In the genomic region with DNA sequence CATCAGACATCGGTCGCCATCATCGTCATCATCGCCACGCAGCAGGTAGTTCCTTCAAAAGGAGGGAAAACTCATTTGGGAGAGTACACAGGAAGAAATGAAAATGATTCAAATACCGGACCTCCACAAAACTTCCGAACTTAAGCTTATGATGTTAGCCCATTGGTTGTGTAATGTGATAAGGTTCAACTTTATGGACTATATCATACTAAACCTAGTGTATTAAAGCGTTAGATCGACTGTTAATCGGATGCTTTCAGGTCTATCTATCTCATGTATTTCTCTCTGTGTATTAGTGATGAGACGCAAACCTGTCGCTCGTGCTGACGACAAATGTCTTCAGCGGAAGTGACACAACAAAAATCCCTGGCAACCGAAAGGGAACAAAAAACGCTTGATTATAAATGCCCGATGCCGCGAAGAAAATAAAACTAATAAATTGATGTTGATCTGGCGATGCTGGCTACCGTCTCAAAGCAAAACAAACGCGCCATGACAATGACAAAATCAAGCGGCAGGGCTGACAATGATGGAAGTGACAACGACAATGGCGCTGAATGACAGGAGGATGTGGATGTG, we compare ENCODE assay signal across 4 fruit fly cellular contexts.
TF ChIP-seq lines count a peak whose summit lies in the region.

No protein-coding gene starts in this region.

- TF ChIP-seq CTCF in whole organism, embryonic (GFP tag; optimal IDR thresholded peaks at IDR 0.05; lab: Kevin White, UChicago) = no peak

TF ChIP-seq in whole organism, embryonic, 481 proteins besides CTCF, POLR2A, EP300 and RAD21 (continues in another document):
- TF ChIP-seq CG3838 (GFP tag; optimal IDR thresholded peaks at IDR 0.05; lab: Kevin White, UChicago) (peak; percentile 46), CG14860 (GFP tag; IDR thresholded peaks at IDR 0.05; lab: Robert Waterston, UW; ENCODE audit: partially characterized antibody) (no peak), phol (tag; optimal IDR thresholded peaks at IDR 0.05; lab: Kevin White, UChicago) (peak; percentile 89), CG13424 (tag; optimal IDR thresholded peaks at IDR 0.05; lab: Kevin White, UChicago) (peak; percentile 63), cg (GFP tag; optimal IDR thresholded peaks at IDR 0.05; lab: Kevin White, UChicago) (no peak), NC2α (GFP tag; optimal IDR thresholded peaks at IDR 0.05; lab: Kevin White, UChicago) (peak; percentile 74), bab2 (GFP tag; optimal IDR thresholded peaks at IDR 0.05; lab: Kevin White, UChicago) (peak; percentile 78), CG7987 (GFP tag; optimal IDR thresholded peaks at IDR 0.05; lab: Kevin White, UChicago) (no peak), Hr3 (GFP tag; optimal IDR thresholded peaks at IDR 0.05; lab: Kevin White, UChicago) (peak; percentile 65), danr (GFP tag; IDR thresholded peaks at IDR 0.05; lab: Robert Waterston, UW) (peak; percentile 30; the same call in 1 of the 2 replicates), pum (GFP tag; optimal IDR thresholded peaks at IDR 0.05; lab: Kevin White, UChicago) (peak; percentile 79), CG31224 (GFP tag; IDR thresholded peaks at IDR 0.05; lab: Robert Waterston, UW) (no peak), CG14050 (GFP tag; IDR thresholded peaks at IDR 0.05; lab: Robert Waterston, UW) (peak; percentile 12; the same call in 1 of the 3 replicates), CG3065 (GFP tag; optimal IDR thresholded peaks at IDR 0.05; lab: Kevin White, UChicago) (peak; percentile 39), ewg (GFP tag; optimal IDR thresholded peaks at IDR 0.05; lab: Kevin White, UChicago) (peak; percentile 54), CG17612 (GFP tag; IDR thresholded peaks at IDR 0.05; lab: Robert Waterston, UW) (no peak), Lpt (GFP tag; optimal IDR thresholded peaks at IDR 0.05; lab: Kevin White, UChicago) (no peak), CG15696 (tag; optimal IDR thresholded peaks at IDR 0.05; lab: Kevin White, UChicago) (peak; percentile 96), hkb (optimal IDR thresholded peaks at IDR 0.05; lab: Kevin White, UChicago) (no peak), hkb (GFP tag; IDR thresholded peaks at IDR 0.05; lab: Robert Waterston, UW) (peak; percentile 70)

TF ChIP-seq in whole organism, prepupa, 60 proteins besides CTCF, POLR2A, EP300 and RAD21 (continues in another document):
- peak; percentile 47 for TF ChIP-seq CG15336 (GFP tag; IDR thresholded peaks at IDR 0.05; lab: Robert Waterston, UW)
- TF ChIP-seq CG8319 (GFP tag; optimal IDR thresholded peaks at IDR 0.05; lab: Kevin White, UChicago) = no peak
- peak; percentile 52 for TF ChIP-seq CG32006 (GFP tag; optimal IDR thresholded peaks at IDR 0.05; lab: Kevin White, UChicago)
- peak; percentile 67 for TF ChIP-seq Eip75B (GFP tag; optimal IDR thresholded peaks at IDR 0.05; lab: Kevin White, UChicago)
- peak; percentile 34 for TF ChIP-seq CG6792 (GFP tag; optimal IDR thresholded peaks at IDR 0.05; lab: Kevin White, UChicago)
- TF ChIP-seq CG8119 (GFP tag; IDR thresholded peaks at IDR 0.05; lab: Robert Waterston, UW) = no peak
- peak; percentile 0 for TF ChIP-seq CG6276 (GFP tag; optimal IDR thresholded peaks at IDR 0.05; lab: Kevin White, UChicago)
- peak; percentile 20 for TF ChIP-seq fd59A (GFP tag; optimal IDR thresholded peaks at IDR 0.05; lab: Kevin White, UChicago)
- peak; percentile 17 for TF ChIP-seq pdm3 (GFP tag; optimal IDR thresholded peaks at IDR 0.05; lab: Kevin White, UChicago)
- peak; percentile 51 for TF ChIP-seq OdsH (GFP tag; optimal IDR thresholded peaks at IDR 0.05; lab: Kevin White, UChicago)
- peak; percentile 64 for TF ChIP-seq CG3919 (GFP tag; optimal IDR thresholded peaks at IDR 0.05; lab: Kevin White, UChicago)
- peak; percentile 64 for TF ChIP-seq lz (GFP tag; optimal IDR thresholded peaks at IDR 0.05; lab: Kevin White, UChicago)
- TF ChIP-seq CG8632 (GFP tag; optimal IDR thresholded peaks at IDR 0.05; lab: Kevin White, UChicago) = peak; percentile 40
- TF ChIP-seq CG6163 (GFP tag; IDR thresholded peaks at IDR 0.05; lab: Robert Waterston, UW) = peak; percentile 29; the same call in 1 of the 3 replicates
- peak; percentile 63 for TF ChIP-seq topi (GFP tag; optimal IDR thresholded peaks at IDR 0.05; lab: Kevin White, UChicago)
- TF ChIP-seq salr (GFP tag; optimal IDR thresholded peaks at IDR 0.05; lab: Kevin White, UChicago) = peak in 1 of 2 experiments; percentile 20
- peak; percentile 22 for TF ChIP-seq Lpt (GFP tag; optimal IDR thresholded peaks at IDR 0.05; lab: Kevin White, UChicago)
- no peak for TF ChIP-seq CG16779 (tag; optimal IDR thresholded peaks at IDR 0.05; lab: Kevin White, UChicago)
- TF ChIP-seq Smox (GFP tag; optimal IDR thresholded peaks at IDR 0.05; lab: Kevin White, UChicago) = peak; percentile 47
- TF ChIP-seq CG3032 (tag; optimal IDR thresholded peaks at IDR 0.05; lab: Kevin White, UChicago) = peak; percentile 32
- no peak for TF ChIP-seq Eip93F (GFP tag; optimal IDR thresholded peaks at IDR 0.05; lab: Kevin White, UChicago)

TF ChIP-seq in whole organism, pupa, 21 proteins besides CTCF, POLR2A, EP300 and RAD21:
- peak; percentile 33 for TF ChIP-seq CG15710 (tag; optimal IDR thresholded peaks at IDR 0.05; lab: Kevin White, UChicago)
- TF ChIP-seq CG32121 (GFP tag; IDR thresholded peaks at IDR 0.05; lab: Robert Waterston, UW) = no peak
- 0 out of 3 replicates have a peak, but pooled peaks have one; percentile 16 for TF ChIP-seq CG4496 (GFP tag; IDR thresholded peaks at IDR 0.05; lab: Robert Waterston, UW)
- TF ChIP-seq CG8159 (tag; optimal IDR thresholded peaks at IDR 0.05; lab: Kevin White, UChicago) = peak; percentile 43
- peak; percentile 61 for TF ChIP-seq CG8301 (tag; optimal IDR thresholded peaks at IDR 0.05; lab: Kevin White, UChicago)
- TF ChIP-seq CG9948 (tag; optimal IDR thresholded peaks at IDR 0.05; lab: Kevin White, UChicago) = peak; percentile 73
- peak; percentile 67 for TF ChIP-seq CG17806 (tag; optimal IDR thresholded peaks at IDR 0.05; lab: Kevin White, UChicago)
- TF ChIP-seq Pif1A (GFP tag; optimal IDR thresholded peaks at IDR 0.05; lab: Kevin White, UChicago) = peak; percentile 59
- TF ChIP-seq Snoo (tag; optimal IDR thresholded peaks at IDR 0.05; lab: Kevin White, UChicago) = peak; percentile 35
- TF ChIP-seq fd96Ca (GFP tag; IDR thresholded peaks at IDR 0.05; lab: Robert Waterston, UW) = peak; percentile 49; the same call in 1 of the 3 replicates
- no peak for TF ChIP-seq CG13204 (GFP tag; optimal IDR thresholded peaks at IDR 0.05; lab: Kevin White, UChicago)
- no peak for TF ChIP-seq CG10348 (GFP tag; IDR thresholded peaks at IDR 0.05; lab: Robert Waterston, UW)
- TF ChIP-seq CG14655 (GFP tag; optimal IDR thresholded peaks at IDR 0.05; lab: Kevin White, UChicago) = peak; percentile 73
- TF ChIP-seq rn (GFP tag; IDR thresholded peaks at IDR 0.05; lab: Robert Waterston, UW) = no peak
- 0 out of 2 replicates have a peak, but pooled peaks have one; percentile 6 for TF ChIP-seq Ets98B (GFP tag; IDR thresholded peaks at IDR 0.05; lab: Robert Waterston, UW)
- TF ChIP-seq CG34367 (tag; optimal IDR thresholded peaks at IDR 0.05; lab: Kevin White, UChicago) = peak; percentile 13
- peak; percentile 10 for TF ChIP-seq Pif1B (GFP tag; optimal IDR thresholded peaks at IDR 0.05; lab: Kevin White, UChicago)

TF ChIP-seq in whole organism, wandering third instar larva, 38 proteins besides CTCF, POLR2A, EP300 and RAD21 (continues in another document):
- TF ChIP-seq OdsH (GFP tag; optimal IDR thresholded peaks at IDR 0.05; lab: Kevin White, UChicago) (peak; percentile 63), lola (GFP tag; optimal IDR thresholded peaks at IDR 0.05; lab: Kevin White, UChicago) (no peak), CG32264 (GFP tag; optimal IDR thresholded peaks at IDR 0.05; lab: Kevin White, UChicago) (peak; percentile 1), dmrt93B (GFP tag; optimal IDR thresholded peaks at IDR 0.05; lab: Kevin White, UChicago) (peak; percentile 28), Dfd (GFP tag; optimal IDR thresholded peaks at IDR 0.05; lab: Kevin White, UChicago) (no peak), Hr83 (GFP tag; optimal IDR thresholded peaks at IDR 0.05; lab: Kevin White, UChicago; ENCODE audit: poor library complexity, severe bottlenecking) (no peak), Hr78 (GFP tag; optimal IDR thresholded peaks at IDR 0.05; lab: Kevin White, UChicago) (no peak), dsf (GFP tag; optimal IDR thresholded peaks at IDR 0.05; lab: Kevin White, UChicago; ENCODE audit: borderline replicate concordance) (no peak), fru (GFP tag; optimal IDR thresholded peaks at IDR 0.05; lab: Kevin White, UChicago) (peak; percentile 71), usp (GFP tag; optimal IDR thresholded peaks at IDR 0.05; lab: Kevin White, UChicago) (no peak), CG9705 (GFP tag; optimal IDR thresholded peaks at IDR 0.05; lab: Kevin White, UChicago) (no peak), CrebA (GFP tag; optimal IDR thresholded peaks at IDR 0.05; lab: Kevin White, UChicago; ENCODE audit: borderline replicate concordance) (no peak), Abd-B (GFP tag; optimal IDR thresholded peaks at IDR 0.05; lab: Kevin White, UChicago) (no peak), Sp1 (GFP tag; optimal IDR thresholded peaks at IDR 0.05; lab: Kevin White, UChicago) (peak; percentile 51), foxo (GFP tag; optimal IDR thresholded peaks at IDR 0.05; lab: Kevin White, UChicago) (peak in 1 of 2 experiments; percentile 66), GATAd (GFP tag; optimal IDR thresholded peaks at IDR 0.05; lab: Kevin White, UChicago) (no peak), rgr (GFP tag; optimal IDR thresholded peaks at IDR 0.05; lab: Kevin White, UChicago) (peak; percentile 57), Vsx2 (GFP tag; optimal IDR thresholded peaks at IDR 0.05; lab: Kevin White, UChicago; ENCODE audit: partially characterized antibody) (no peak), sage (GFP tag; optimal IDR thresholded peaks at IDR 0.05; lab: Kevin White, UChicago) (no peak), ey (GFP tag; optimal IDR thresholded peaks at IDR 0.05; lab: Kevin White, UChicago) (peak; percentile 60), Hnf4 (GFP tag; optimal IDR thresholded peaks at IDR 0.05; lab: Kevin White, UChicago) (peak; percentile 21), Jra (GFP tag; optimal IDR thresholded peaks at IDR 0.05; lab: Kevin White, UChicago) (peak; percentile 12), h (GFP tag; optimal IDR thresholded peaks at IDR 0.05; lab: Kevin White, UChicago) (peak; percentile 66), psq (GFP tag; optimal IDR thresholded peaks at IDR 0.05; lab: Kevin White, UChicago) (peak; percentile 50), jim (GFP tag; optimal IDR thresholded peaks at IDR 0.05; lab: Kevin White, UChicago) (no peak), brk (GFP tag; optimal IDR thresholded peaks at IDR 0.05; lab: Kevin White, UChicago) (no peak), N (GFP tag; optimal IDR thresholded peaks at IDR 0.05; lab: Kevin White, UChicago) (no peak), dl (GFP tag; optimal IDR thresholded peaks at IDR 0.05; lab: Kevin White, UChicago; ENCODE audit: insufficient read depth in 1 of 2, partially characterized antibody in 2 of 2) (no peak), br (GFP tag; optimal IDR thresholded peaks at IDR 0.05; lab: Kevin White, UChicago) (peak; percentile 61), HLH106 (tag; optimal IDR thresholded peaks at IDR 0.05; lab: Kevin White, UChicago) (peak; percentile 56), pan (optimal IDR thresholded peaks at IDR 0.05; lab: Kevin White, UChicago) (no peak)
